Comparison of ENCODE assay signal across 2 worm cellular contexts in the genomic region with DNA sequence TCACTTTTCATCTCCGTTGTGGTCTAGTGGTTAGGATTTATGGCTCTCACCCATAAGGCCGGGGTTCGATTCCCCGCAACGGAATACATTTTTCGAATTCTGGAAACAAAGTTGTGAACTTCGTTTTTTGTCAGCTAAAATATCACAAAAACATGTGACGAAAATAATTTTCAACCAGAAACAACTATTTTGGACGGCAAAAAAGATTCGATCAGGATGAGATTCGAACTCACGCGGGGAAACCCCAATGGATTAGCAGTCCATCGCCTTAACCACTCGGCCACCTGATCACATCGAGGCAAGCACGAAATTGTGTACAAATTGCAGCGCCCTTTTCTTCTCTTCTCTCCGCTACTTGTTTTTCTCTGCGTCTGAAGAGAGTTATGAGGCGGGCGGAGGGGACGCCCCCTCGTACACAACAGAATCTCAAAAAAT.
A peak's percentile ranks its signal among the peaks of the same experiment; 100 is the strongest.
TF ChIP-seq lines count a peak whose summit lies in the region.
"Not testable (repeated sequence)": the region's sequence is repeated elsewhere in the genome, so short reads cannot be mapped to it uniquely, and the experiment has no call there.

No protein-coding gene starts in this region.

TF ChIP-seq in whole organism, L4 larva, 104 proteins besides CTCF, POLR2A, EP300 and RAD21 (continued from another document):
- TF ChIP-seq daf-19 (GFP tag; conservative IDR thresholded peaks at IDR 0.05; lab: Robert Waterston, UW): peak; percentile 93
- peak; percentile 84 for TF ChIP-seq mep-1 (tag; optimal IDR thresholded peaks at IDR 0.05; lab: Kevin White, UChicago)
- TF ChIP-seq madf-5 (GFP tag; IDR thresholded peaks at IDR 0.05; lab: Robert Waterston, UW): peak in 1 of 2 experiments; percentile 88; a peak in 2 of 4 replicates
- TF ChIP-seq mxl-3 (GFP tag; optimal IDR thresholded peaks at IDR 0.05; lab: Kevin White, UChicago): peak; percentile 75
- TF ChIP-seq lin-1 (GFP tag; IDR thresholded peaks at IDR 0.05; lab: Robert Waterston, UW): peak; percentile 48; the same call in 1 of the 2 replicates
- 0 out of 2 replicates have a peak, but pooled peaks have one; percentile 68 for TF ChIP-seq F44E2.7 (GFP tag; IDR thresholded peaks at IDR 0.05; lab: Robert Waterston, UW)
- peak; percentile 82; the same call in 1 of the 2 replicates for TF ChIP-seq Y48G9A.11 (GFP tag; IDR thresholded peaks at IDR 0.05; lab: Robert Waterston, UW)
- peak; percentile 73 for TF ChIP-seq spr-1 (tag; optimal IDR thresholded peaks at IDR 0.05; lab: Kevin White, UChicago)
- TF ChIP-seq jun-1 (tag; optimal IDR thresholded peaks at IDR 0.05; lab: Kevin White, UChicago): peak; percentile 14
- 0 out of 2 replicates have a peak, but pooled peaks have one; percentile 55 for TF ChIP-seq lin-29 (GFP tag; IDR thresholded peaks at IDR 0.05; lab: Robert Waterston, UW)
- TF ChIP-seq nhr-28 (tag; optimal IDR thresholded peaks at IDR 0.05; lab: Kevin White, UChicago): peak; percentile 17
- TF ChIP-seq madf-9 (GFP tag; conservative IDR thresholded peaks at IDR 0.05; lab: Robert Waterston, UW): peak; percentile 61
- TF ChIP-seq daf-16 (GFP tag; optimal IDR thresholded peaks at IDR 0.05; lab: Kevin White, UChicago): peak; percentile 73 to 81
- TF ChIP-seq daf-16 (tag; optimal IDR thresholded peaks at IDR 0.05; lab: Kevin White, UChicago): peak; percentile 69
- 0 out of 2 replicates have a peak, but pooled peaks have one; percentile 71 for TF ChIP-seq Y105C5A.15 (GFP tag; IDR thresholded peaks at IDR 0.05; lab: Robert Waterston, UW)
- TF ChIP-seq F37D6.2 (tag; optimal IDR thresholded peaks at IDR 0.05; lab: Kevin White, UChicago): peak; percentile 34
- TF ChIP-seq ZK337.2 (GFP tag; IDR thresholded peaks at IDR 0.05; lab: Robert Waterston, UW): peak; percentile 77; the same call in 1 of the 2 replicates
- TF ChIP-seq duxl-1 (tag; optimal IDR thresholded peaks at IDR 0.05; lab: Kevin White, UChicago; ENCODE audit: poor library complexity): peak; percentile 78
- TF ChIP-seq nhr-11 (tag; optimal IDR thresholded peaks at IDR 0.05; lab: Kevin White, UChicago): peak; percentile 38
- peak; percentile 83; the same call in 1 of the 2 replicates for TF ChIP-seq pha-4 (GFP tag; IDR thresholded peaks at IDR 0.05; lab: Robert Waterston, UW)
- TF ChIP-seq pha-4 (tag; optimal IDR thresholded peaks at IDR 0.05; lab: Kevin White, UChicago): not testable (repeated sequence)
- TF ChIP-seq lir-3 (tag; optimal IDR thresholded peaks at IDR 0.05; lab: Kevin White, UChicago): peak; percentile 78
- TF ChIP-seq hlh-11 (tag; optimal IDR thresholded peaks at IDR 0.05; lab: Kevin White, UChicago): peak; percentile 83
- peak; percentile 90; the same call in 1 of the 2 replicates for TF ChIP-seq dmd-8 (GFP tag; IDR thresholded peaks at IDR 0.05; lab: Robert Waterston, UW)
- TF ChIP-seq F26F4.8 (GFP tag; conservative IDR thresholded peaks at IDR 0.05; lab: Robert Waterston, UW): peak; percentile 75
- peak in 1 of 2 experiments; percentile 70 for TF ChIP-seq mdl-1 (tag; optimal IDR thresholded peaks at IDR 0.05; lab: Kevin White, UChicago)
- TF ChIP-seq rbr-2 (tag; optimal IDR thresholded peaks at IDR 0.05; lab: Kevin White, UChicago): peak; percentile 79
- peak; percentile 45 for TF ChIP-seq F49E8.2 (tag; optimal IDR thresholded peaks at IDR 0.05; lab: Kevin White, UChicago; ENCODE audit: borderline replicate concordance)
- TF ChIP-seq gei-8 (GFP tag; optimal IDR thresholded peaks at IDR 0.05; lab: Kevin White, UChicago): peak; percentile 63
- TF ChIP-seq nhr-77 (tag; optimal IDR thresholded peaks at IDR 0.05; lab: Kevin White, UChicago): peak; percentile 58
- peak; percentile 70 for TF ChIP-seq dmd-9 (GFP tag; IDR thresholded peaks at IDR 0.05; lab: Robert Waterston, UW)
- peak; percentile 77; the same call in 1 of the 2 replicates for TF ChIP-seq vab-7 (GFP tag; IDR thresholded peaks at IDR 0.05; lab: Robert Waterston, UW)
- TF ChIP-seq ceh-44 (GFP tag; IDR thresholded peaks at IDR 0.05; lab: Robert Waterston, UW): peak; percentile 33; the same call in 1 of the 2 replicates
- peak; percentile 78 for TF ChIP-seq lin-13 (GFP tag; optimal IDR thresholded peaks at IDR 0.05; lab: Kevin White, UChicago)
- peak; percentile 68 for TF ChIP-seq dve-1 (tag; optimal IDR thresholded peaks at IDR 0.05; lab: Kevin White, UChicago; ENCODE audit: insufficient read depth)
- TF ChIP-seq nhr-41 (GFP tag; IDR thresholded peaks at IDR 0.05; lab: Robert Waterston, UW): peak; percentile 74; the same call in 1 of the 2 replicates
- TF ChIP-seq hmg-1.1 (GFP tag; IDR thresholded peaks at IDR 0.05; lab: Robert Waterston, UW): peak; percentile 91
- TF ChIP-seq zfp-3 (GFP tag; conservative IDR thresholded peaks at IDR 0.05; lab: Robert Waterston, UW): peak; percentile 73
- peak; percentile 83 for TF ChIP-seq saeg-2 (GFP tag; IDR thresholded peaks at IDR 0.05; lab: Robert Waterston, UW)
- peak; percentile 29 for TF ChIP-seq dpl-1 (GFP tag; optimal IDR thresholded peaks at IDR 0.05; lab: Kevin White, UChicago)
- 0 out of 2 replicates have a peak, but pooled peaks have one; percentile 62 for TF ChIP-seq nhr-42 (GFP tag; IDR thresholded peaks at IDR 0.05; lab: Robert Waterston, UW)
- TF ChIP-seq F10B5.3 (tag; optimal IDR thresholded peaks at IDR 0.05; lab: Kevin White, UChicago): peak; percentile 54
- TF ChIP-seq D1046.2 (GFP tag; IDR thresholded peaks at IDR 0.05; lab: Robert Waterston, UW): peak; percentile 79; the same call in 1 of the 2 replicates
- TF ChIP-seq zip-2 (tag; optimal IDR thresholded peaks at IDR 0.05; lab: Kevin White, UChicago): peak; percentile 69
TF ChIP-seq in whole organism, L4 larva: peak in this region for 63; not testable (repeated sequence) for 41.

TF ChIP-seq in whole organism, late embryonic, 69 proteins besides CTCF, POLR2A, EP300 and RAD21 (continued from another document):
- TF ChIP-seq K02D7.2 (tag; optimal IDR thresholded peaks at IDR 0.05; lab: Kevin White, UChicago): peak; percentile 54
- TF ChIP-seq ceh-6 (GFP tag; optimal IDR thresholded peaks at IDR 0.05; lab: Kevin White, UChicago): peak; percentile 73
- TF ChIP-seq ceh-34 (tag; optimal IDR thresholded peaks at IDR 0.05; lab: Kevin White, UChicago): peak; percentile 28
- peak; percentile 35 for TF ChIP-seq ceh-31 (tag; optimal IDR thresholded peaks at IDR 0.05; lab: Kevin White, UChicago)
- peak; percentile 57 for TF ChIP-seq F13H6.1 (tag; optimal IDR thresholded peaks at IDR 0.05; lab: Kevin White, UChicago)
- peak; percentile 56 for TF ChIP-seq syd-9 (tag; optimal IDR thresholded peaks at IDR 0.05; lab: Kevin White, UChicago)
- peak; percentile 56 for TF ChIP-seq pqm-1 (tag; optimal IDR thresholded peaks at IDR 0.05; lab: Kevin White, UChicago)
- peak; percentile 41 for TF ChIP-seq ceh-48 (tag; optimal IDR thresholded peaks at IDR 0.05; lab: Kevin White, UChicago)
- peak; percentile 47 for TF ChIP-seq hlh-13 (GFP tag; optimal IDR thresholded peaks at IDR 0.05; lab: Kevin White, UChicago)
- TF ChIP-seq T23F11.4 (GFP tag; optimal IDR thresholded peaks at IDR 0.05; lab: Kevin White, UChicago): peak; percentile 45
- peak; percentile 43 for TF ChIP-seq ahr-1 (tag; optimal IDR thresholded peaks at IDR 0.05; lab: Kevin White, UChicago)
- TF ChIP-seq gmeb-2 (tag; optimal IDR thresholded peaks at IDR 0.05; lab: Kevin White, UChicago): peak; percentile 73
- peak; percentile 33 for TF ChIP-seq ceh-2 (tag; optimal IDR thresholded peaks at IDR 0.05; lab: Kevin White, UChicago)
- TF ChIP-seq mec-3 (tag; optimal IDR thresholded peaks at IDR 0.05; lab: Kevin White, UChicago; ENCODE audit: borderline replicate concordance): peak; percentile 26
- peak; percentile 35 for TF ChIP-seq lin-11 (tag; optimal IDR thresholded peaks at IDR 0.05; lab: Kevin White, UChicago)
- peak; percentile 70 for TF ChIP-seq ceh-45 (GFP tag; IDR thresholded peaks at IDR 0.05; lab: Robert Waterston, UW)
- peak; percentile 60 for TF ChIP-seq nhr-232 (tag; optimal IDR thresholded peaks at IDR 0.05; lab: Kevin White, UChicago)
- TF ChIP-seq ceh-24 (tag; optimal IDR thresholded peaks at IDR 0.05; lab: Kevin White, UChicago): peak; percentile 45
- TF ChIP-seq dve-1 (tag; optimal IDR thresholded peaks at IDR 0.05; lab: Kevin White, UChicago): peak; percentile 64
- peak; percentile 66 for TF ChIP-seq ceh-18 (tag; optimal IDR thresholded peaks at IDR 0.05; lab: Kevin White, UChicago)
- TF ChIP-seq Y22D7AL.16 (tag; optimal IDR thresholded peaks at IDR 0.05; lab: Kevin White, UChicago): peak; percentile 13
- TF ChIP-seq hlh-8 (tag; optimal IDR thresholded peaks at IDR 0.05; lab: Kevin White, UChicago): peak; percentile 0
- peak; percentile 2 for TF ChIP-seq pros-1 (tag; optimal IDR thresholded peaks at IDR 0.05; lab: Kevin White, UChicago)
- TF ChIP-seq pat-9 (tag; optimal IDR thresholded peaks at IDR 0.05; lab: Kevin White, UChicago): peak; percentile 70
- peak; percentile 60 for TF ChIP-seq dmd-4 (tag; optimal IDR thresholded peaks at IDR 0.05; lab: Kevin White, UChicago; ENCODE audit: borderline replicate concordance)
- peak; percentile 66 for TF ChIP-seq elt-2 (tag; optimal IDR thresholded peaks at IDR 0.05; lab: Kevin White, UChicago)
- TF ChIP-seq fkh-6 (tag; optimal IDR thresholded peaks at IDR 0.05; lab: Kevin White, UChicago): peak; percentile 67
- TF ChIP-seq unc-42 (tag; optimal IDR thresholded peaks at IDR 0.05; lab: Kevin White, UChicago): peak; percentile 46
- TF ChIP-seq fax-1 (tag; optimal IDR thresholded peaks at IDR 0.05; lab: Kevin White, UChicago): peak; percentile 45
